Worm (Caenorhabditis elegans) whole organism, young adult: ENCODE measurements around the gene anp-1.

Experiments
- B0336.3 ChIP-seq: fragments of 200-800 bp; sonication (Bioruptor generic); IDR thresholded peaks from 2 replicates; pipeline ENCODE4 v1.3.6; 2022; ENCODE audit warnings: missing genetic modification characterization, missing compliant biosample characterization
- F49E8.2 ChIP-seq: sonication (generic microtip); optimal IDR thresholded peaks from 3 replicates; lab custom pipeline; 2017; ENCODE audit warnings: missing genetic modification characterization, mild to moderate bottlenecking, missing compliant biosample characterization, antibody characterized with exemption, moderate library complexity; ENCODE audit not compliant: insufficient read depth
- atf-7 ChIP-seq: sonication (generic microtip); optimal IDR thresholded peaks from 2 replicates; lab custom pipeline; 2017; ENCODE audit warnings: mild to moderate bottlenecking, missing genetic modification characterization, missing compliant biosample characterization
- ekl-4 ChIP-seq: fragments of 200-800 bp; sonication (Bioruptor generic); IDR thresholded peaks from 2 replicates; pipeline ENCODE4 v1.3.6; 2022; ENCODE audit warnings: missing genetic modification reagents, missing genetic modification characterization, missing compliant biosample characterization
- lin-54 ChIP-seq: fragments of 200-800 bp; sonication (Bioruptor generic); optimal IDR thresholded peaks from 2 replicates; lab custom pipeline; 2018; ENCODE audit warnings: mild to moderate bottlenecking, missing genetic modification characterization, missing compliant biosample characterization
- mel-28 ChIP-seq: sonication (generic microtip); optimal IDR thresholded peaks from 2 replicates; lab custom pipeline; 2016; ENCODE audit warnings: borderline replicate concordance, mild to moderate bottlenecking, missing genetic modification characterization, missing compliant biosample characterization
- pha-4 ChIP-seq: fragments of 150-350 bp; sonication (generic microtip); optimal IDR thresholded peaks from 2 replicates; lab custom pipeline; 2014; ENCODE audit warnings: missing biosample characterization, missing genetic modification reagents, missing genetic modification characterization
- snpc-1.3 ChIP-seq: sonication (generic microtip); optimal IDR thresholded peaks from 2 replicates; lab custom pipeline; 2017; ENCODE audit warnings: missing genetic modification characterization, mild to moderate bottlenecking, missing compliant biosample characterization, antibody characterized with exemption, moderate library complexity, missing genotype, missing genetic modification reagents; ENCODE audit not compliant: insufficient read depth

- TF ChIP-seq snpc-1.3 (tag; lab: Kevin White, UChicago), result no peak
- no peak for TF ChIP-seq F49E8.2 (tag; lab: Kevin White, UChicago)
- no peak for TF ChIP-seq pha-4 (tag; lab: Kevin White, UChicago)
- TF ChIP-seq atf-7 (tag; lab: Kevin White, UChicago), result no peak
- TF ChIP-seq ekl-4 (GFP tag; lab: Robert Waterston, UW), result no peak
- no peak for TF ChIP-seq lin-54 (GFP tag; lab: Kevin White, UChicago)
- no peak for TF ChIP-seq mel-28 (tag; lab: Kevin White, UChicago)
- TF ChIP-seq B0336.3 (GFP tag; lab: Robert Waterston, UW), result no peak
Observed at ce11 chrV:12854766-12855165, 4.5 kb upstream of the anp-1 start, which contains the start of gene C44H9.7.
